Fruit fly (Drosophila melanogaster): ENCODE measurements around the gene Ugt36E1.

The Ugt36E1 gene

DNA sequence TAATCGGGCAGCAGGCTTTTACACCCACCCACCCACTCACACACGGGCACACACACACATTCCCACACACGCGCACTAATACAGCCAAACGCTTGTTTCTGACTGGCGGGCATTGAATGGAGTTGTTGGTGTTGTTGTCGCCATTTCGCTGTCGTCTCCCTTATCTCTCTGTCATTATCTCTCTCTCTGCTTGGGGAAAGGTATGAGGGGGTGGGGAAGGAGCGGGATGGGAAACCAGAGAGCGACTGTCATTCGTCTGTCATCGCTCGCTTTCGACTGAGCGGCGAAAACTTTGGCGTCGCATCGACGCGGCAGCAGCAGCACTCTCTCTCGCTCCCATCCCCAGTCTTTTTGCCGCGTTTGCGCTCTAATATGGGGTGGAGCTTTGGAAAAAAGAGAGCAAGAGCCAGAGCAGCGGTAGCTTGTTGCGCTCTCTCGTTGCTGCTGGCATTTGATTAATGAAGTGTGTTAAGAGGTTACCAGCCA lies 30.6 kb upstream of the Ugt36E1 start:
- TF ChIP-seq psq (optimal IDR thresholded peaks at IDR 0.05) (no peak), ttk (optimal IDR thresholded peaks at IDR 0.05) (no peak), Myc (optimal IDR thresholded peaks at IDR 0.05) (no peak), insv (optimal IDR thresholded peaks at IDR 0.05) (peak; percentile 67), h (optimal IDR thresholded peaks at IDR 0.05) (no peak), Sin3A (optimal IDR thresholded peaks at IDR 0.05) (no peak)

DNA sequence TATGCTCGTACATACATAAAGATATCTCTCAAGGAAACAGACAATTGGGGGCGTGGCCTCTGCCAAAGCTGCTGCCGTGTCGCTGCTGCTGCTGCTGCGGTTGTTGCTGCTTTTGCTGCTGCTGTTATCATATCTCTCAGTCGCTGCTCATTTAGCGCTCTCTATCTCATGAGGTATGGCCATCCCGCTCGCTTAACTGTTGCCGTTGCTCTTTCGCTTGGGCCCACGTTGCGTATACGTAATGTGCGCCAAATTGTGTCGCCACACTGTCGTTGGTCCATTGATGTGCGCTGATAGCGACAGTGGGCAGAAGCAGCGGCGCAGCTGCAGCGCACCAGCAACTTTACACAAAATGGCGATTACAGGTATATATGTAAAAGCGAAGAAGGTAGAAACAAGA lies 30.1 kb upstream of the Ugt36E1 start:
- TF ChIP-seq Myc (optimal IDR thresholded peaks at IDR 0.05) (no peak), insv (optimal IDR thresholded peaks at IDR 0.05) (no peak), ttk (optimal IDR thresholded peaks at IDR 0.05) (no peak), h (optimal IDR thresholded peaks at IDR 0.05) (no peak), Sin3A (optimal IDR thresholded peaks at IDR 0.05) (no peak), psq (optimal IDR thresholded peaks at IDR 0.05) (no peak)

DNA sequence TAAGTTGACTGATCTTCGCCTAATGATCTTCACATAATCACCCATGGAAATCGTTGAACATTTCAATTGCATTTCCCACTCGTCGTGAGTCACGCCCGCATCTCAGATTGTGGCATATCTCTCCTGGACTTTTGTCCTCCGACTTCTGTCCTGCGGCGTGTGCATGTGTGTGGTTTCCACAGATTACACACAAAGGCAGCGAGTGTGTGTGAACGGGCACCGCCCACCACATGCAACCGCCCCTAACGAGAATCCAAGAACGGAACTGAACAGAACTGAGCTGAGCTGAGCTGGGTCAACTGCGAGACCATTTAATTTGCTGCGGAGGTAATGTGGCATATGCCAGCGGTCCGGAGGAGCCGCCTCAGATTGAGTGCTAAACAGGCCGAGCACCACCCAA lies 24.9 kb upstream of the Ugt36E1 start:
- TF ChIP-seq ttk (optimal IDR thresholded peaks at IDR 0.05) (no peak), insv (optimal IDR thresholded peaks at IDR 0.05) (no peak)

DNA sequence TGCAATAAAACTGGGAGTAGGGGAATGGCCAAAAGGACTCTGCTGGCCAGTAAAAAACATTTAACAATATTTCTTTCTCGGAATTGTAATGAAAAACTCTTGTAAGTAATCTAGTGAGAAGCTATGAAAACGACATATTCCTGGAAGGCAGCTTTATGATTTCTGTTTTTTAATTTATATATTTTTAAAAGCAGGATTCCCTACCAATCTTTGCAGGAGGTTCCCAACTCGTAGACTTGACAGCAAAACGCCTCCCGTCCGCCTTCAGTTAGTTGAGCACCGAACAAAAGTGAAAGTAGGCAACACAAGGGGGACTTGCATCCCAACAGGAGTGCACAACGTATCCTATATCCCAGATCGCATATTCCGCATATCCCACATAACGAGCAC lies 21.3 kb upstream of the Ugt36E1 start, which contains the start of gene CG43814:
Gene CG43814 (minus strand): TSS at position 101 of the 390 bp plus-strand sequence.
- TF ChIP-seq psq (optimal IDR thresholded peaks at IDR 0.05) (no peak), h (optimal IDR thresholded peaks at IDR 0.05) (no peak), Sin3A (optimal IDR thresholded peaks at IDR 0.05) (no peak), ttk (optimal IDR thresholded peaks at IDR 0.05) (no peak), Myc (optimal IDR thresholded peaks at IDR 0.05) (no peak), insv (optimal IDR thresholded peaks at IDR 0.05) (no peak)

DNA sequence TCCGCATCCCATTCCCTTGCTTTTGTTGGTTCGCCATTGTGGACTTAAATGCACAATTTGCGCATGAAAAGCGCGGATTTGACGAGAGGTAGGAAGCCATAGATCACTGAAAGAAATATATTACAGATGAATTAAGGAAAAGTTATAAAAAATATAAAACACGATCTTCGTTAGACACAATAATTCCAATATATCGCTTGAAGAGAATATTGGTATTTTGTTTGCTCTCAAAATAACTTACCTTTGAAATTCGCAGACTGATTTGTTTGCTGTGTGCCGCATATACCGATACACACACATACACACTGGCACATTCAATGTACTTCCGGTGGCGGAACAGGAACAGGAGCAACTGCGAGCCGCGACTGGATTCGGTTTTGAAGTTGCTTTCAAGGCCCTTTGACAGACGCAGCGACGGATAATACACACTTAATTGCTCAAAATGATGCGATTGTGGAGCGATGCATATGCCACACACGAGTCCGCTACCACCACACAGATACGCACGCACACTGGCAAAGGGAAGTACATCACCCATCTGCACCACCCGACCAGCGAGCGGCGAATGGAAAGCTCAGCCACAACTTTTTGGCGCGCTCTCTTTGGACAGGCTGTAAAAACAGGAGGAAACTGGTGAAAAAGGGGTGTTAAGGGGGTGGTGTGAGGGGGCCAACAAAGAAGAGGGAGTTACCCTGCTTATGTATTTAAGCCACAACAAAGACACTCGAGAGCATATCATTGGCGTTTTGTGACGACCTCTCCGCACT lies 20.8 kb upstream of the Ugt36E1 start:
- TF ChIP-seq h (optimal IDR thresholded peaks at IDR 0.05) = no peak
- TF ChIP-seq ttk (optimal IDR thresholded peaks at IDR 0.05) = no peak
- TF ChIP-seq insv (optimal IDR thresholded peaks at IDR 0.05) = no peak
- TF ChIP-seq psq (optimal IDR thresholded peaks at IDR 0.05) = no peak
- no peak for TF ChIP-seq Myc (optimal IDR thresholded peaks at IDR 0.05)
- no peak for TF ChIP-seq Sin3A (optimal IDR thresholded peaks at IDR 0.05)

DNA sequence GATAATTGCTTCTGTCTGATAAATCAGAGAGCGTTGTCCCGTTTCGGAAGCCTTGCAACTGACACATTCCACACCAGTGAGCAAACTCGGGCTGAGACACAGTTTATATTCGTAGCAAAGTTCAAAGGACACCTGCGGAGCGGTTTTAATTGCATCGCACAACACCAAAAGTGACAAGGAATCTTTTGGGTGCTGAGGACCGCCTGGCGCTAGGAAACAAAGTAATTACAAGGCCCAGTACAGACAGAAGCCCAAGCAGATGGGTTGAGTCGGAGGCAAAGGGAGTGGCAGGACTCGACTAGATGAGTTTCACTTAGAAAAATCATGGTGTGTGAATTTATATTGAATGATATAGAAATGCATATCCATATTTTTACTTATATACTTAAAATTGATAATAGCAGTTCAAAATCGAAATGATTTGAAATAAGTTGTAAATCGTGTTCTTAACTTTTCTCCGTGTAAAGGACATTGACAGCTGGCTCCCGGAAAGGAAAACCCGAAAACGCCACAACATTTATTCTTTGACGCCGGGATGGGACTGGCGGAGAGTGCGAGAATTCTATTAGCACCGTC lies 17.7 kb upstream of the Ugt36E1 start:
- TF ChIP-seq psq (optimal IDR thresholded peaks at IDR 0.05) (no peak), h (optimal IDR thresholded peaks at IDR 0.05) (no peak), Sin3A (optimal IDR thresholded peaks at IDR 0.05) (no peak), Myc (optimal IDR thresholded peaks at IDR 0.05) (no peak)

DNA sequence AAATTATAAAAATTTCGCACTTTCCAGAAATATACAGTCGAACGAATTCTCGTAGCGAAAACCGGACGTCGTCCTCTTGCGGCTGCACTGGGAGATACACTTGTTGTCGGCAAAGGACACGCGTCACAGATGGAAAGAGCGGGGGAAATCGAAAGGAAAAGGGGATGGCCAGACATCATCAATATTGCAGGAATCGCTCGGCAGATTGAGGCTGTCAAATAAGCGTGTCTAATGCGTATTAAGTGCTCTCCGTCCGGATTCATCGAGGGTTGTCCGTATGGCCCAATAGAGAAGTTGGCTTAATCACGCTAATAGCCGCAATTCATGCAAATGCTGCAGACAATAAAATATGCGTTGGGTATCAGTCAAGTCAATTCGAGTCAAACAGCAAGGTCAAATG lies 17.1 kb upstream of the Ugt36E1 start:
- TF ChIP-seq h (optimal IDR thresholded peaks at IDR 0.05) (no peak), psq (optimal IDR thresholded peaks at IDR 0.05) (no peak), Sin3A (optimal IDR thresholded peaks at IDR 0.05) (no peak), ttk (optimal IDR thresholded peaks at IDR 0.05) (no peak), Myc (optimal IDR thresholded peaks at IDR 0.05) (no peak), insv (optimal IDR thresholded peaks at IDR 0.05) (no peak)

DNA sequence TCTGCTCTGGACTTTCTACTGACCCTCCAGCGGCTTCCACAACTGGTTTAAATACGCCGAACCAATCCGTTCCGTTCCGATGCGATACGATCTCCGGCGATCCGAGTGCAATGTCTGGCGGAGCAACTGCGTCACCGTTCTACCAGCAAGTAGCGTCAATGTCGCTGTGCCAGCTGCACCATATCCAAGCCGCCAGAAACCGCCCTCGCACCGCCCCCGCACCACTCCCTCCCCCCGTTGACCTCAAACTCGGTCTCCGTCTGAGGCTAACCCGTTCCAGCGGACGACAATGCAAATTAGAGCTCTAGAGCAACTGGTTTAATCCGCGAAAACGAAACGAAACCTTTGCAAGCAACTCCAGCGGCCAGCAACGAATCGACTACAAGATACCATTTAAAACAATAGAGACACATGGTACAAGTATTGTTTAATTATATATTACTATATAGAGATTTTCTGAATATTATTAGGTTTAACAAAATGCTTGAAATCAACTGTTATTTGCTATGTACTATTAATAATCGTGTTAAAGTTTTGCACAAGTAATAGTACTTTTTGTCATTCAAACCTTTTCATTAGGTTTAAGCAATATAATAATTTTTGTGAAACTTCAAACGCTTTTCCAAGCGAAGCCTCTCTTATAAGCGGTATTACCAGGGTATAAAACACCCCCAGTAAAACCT lies 15.5 kb upstream of the Ugt36E1 start, which contains the start of the genes CG10570 and CG42502:
Gene CG10570 (minus strand): TSS at position 293 of the 683 bp plus-strand sequence.
Gene CG42502 (minus strand): TSS at position 293 of the 683 bp plus-strand sequence.
- no peak for TF ChIP-seq insv (optimal IDR thresholded peaks at IDR 0.05)
- TF ChIP-seq Sin3A (optimal IDR thresholded peaks at IDR 0.05) = no peak
- TF ChIP-seq Myc (optimal IDR thresholded peaks at IDR 0.05) = no peak
- TF ChIP-seq h (optimal IDR thresholded peaks at IDR 0.05) = no peak
- TF ChIP-seq psq (optimal IDR thresholded peaks at IDR 0.05) = no peak
- TF ChIP-seq ttk (optimal IDR thresholded peaks at IDR 0.05) = no peak

DNA sequence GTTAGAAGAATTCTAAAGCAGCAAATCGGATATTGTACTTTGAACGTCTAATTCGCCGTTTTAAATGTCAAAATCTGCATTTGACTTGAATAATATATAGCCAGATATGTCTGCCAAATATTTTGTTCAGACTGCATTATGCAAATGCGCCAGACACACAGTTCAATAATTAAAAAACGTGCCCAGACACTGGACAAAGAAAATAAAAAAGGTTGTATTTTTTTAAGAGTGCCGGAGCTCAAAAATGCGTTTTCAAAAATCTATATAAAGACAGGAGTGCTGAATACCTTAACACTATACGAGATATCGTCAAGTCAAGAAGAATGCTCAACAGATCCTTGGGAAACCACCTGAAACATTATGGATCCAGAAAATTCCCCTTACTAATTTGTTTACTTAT lies 14.2 kb upstream of the Ugt36E1 start, which contains the start of the genes CG17325 and CG42305:
Gene CG17325 (plus strand): TSS at position 301 of the 400 bp plus-strand sequence.
Gene CG42305 (plus strand): TSS at position 301 of the 400 bp plus-strand sequence.
- TF ChIP-seq insv (optimal IDR thresholded peaks at IDR 0.05) (no peak), ttk (optimal IDR thresholded peaks at IDR 0.05) (no peak), Sin3A (optimal IDR thresholded peaks at IDR 0.05) (no peak), Myc (optimal IDR thresholded peaks at IDR 0.05) (no peak), h (optimal IDR thresholded peaks at IDR 0.05) (no peak), psq (optimal IDR thresholded peaks at IDR 0.05) (no peak)

DNA sequence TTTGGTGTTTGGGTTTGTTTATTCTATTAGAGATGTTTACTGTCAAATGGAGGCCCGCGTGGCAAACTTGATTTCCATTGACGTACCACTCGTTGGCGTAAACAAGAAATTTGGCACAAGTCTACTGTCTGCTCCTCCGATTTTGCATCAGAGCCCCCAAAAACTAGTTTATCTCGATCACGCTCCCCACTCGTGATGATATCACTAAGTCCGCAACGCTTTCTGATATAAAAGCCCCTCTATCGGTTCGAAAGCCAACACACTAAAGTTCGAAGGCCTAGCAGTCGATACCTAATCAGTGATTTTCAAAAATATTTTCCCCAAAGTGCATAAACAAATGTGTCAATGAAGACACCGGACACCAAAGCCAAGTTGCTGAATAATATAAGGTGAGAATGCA lies 13.8 kb upstream of the Ugt36E1 start:
- TF ChIP-seq ttk (optimal IDR thresholded peaks at IDR 0.05) = no peak
- TF ChIP-seq psq (optimal IDR thresholded peaks at IDR 0.05) = no peak
- no peak for TF ChIP-seq insv (optimal IDR thresholded peaks at IDR 0.05)
- TF ChIP-seq Sin3A (optimal IDR thresholded peaks at IDR 0.05) = no peak
- no peak for TF ChIP-seq Myc (optimal IDR thresholded peaks at IDR 0.05)
- TF ChIP-seq h (optimal IDR thresholded peaks at IDR 0.05) = no peak

DNA sequence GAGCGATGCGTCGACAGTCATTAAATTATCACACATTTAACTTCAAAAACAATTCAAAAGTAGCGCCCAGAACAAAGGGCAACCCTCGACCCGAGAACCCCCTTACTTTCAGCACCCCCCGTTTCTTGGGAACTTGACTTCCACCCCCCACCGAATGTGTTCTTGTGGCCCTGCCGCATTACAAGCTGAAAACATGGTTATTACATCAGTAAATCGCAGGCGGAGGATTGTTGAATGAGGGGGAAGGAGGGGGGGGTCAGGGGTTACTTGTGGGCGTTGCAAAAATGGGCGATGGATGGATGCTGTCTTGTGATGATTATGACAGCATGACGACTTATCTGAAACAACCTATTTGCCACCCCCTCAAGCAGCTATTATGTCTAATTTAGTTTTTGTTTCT lies 11.4 kb upstream of the Ugt36E1 start:
- TF ChIP-seq h (optimal IDR thresholded peaks at IDR 0.05) (no peak), ttk (optimal IDR thresholded peaks at IDR 0.05) (no peak), psq (optimal IDR thresholded peaks at IDR 0.05) (no peak), insv (optimal IDR thresholded peaks at IDR 0.05) (no peak), Sin3A (optimal IDR thresholded peaks at IDR 0.05) (no peak), Myc (optimal IDR thresholded peaks at IDR 0.05) (no peak)

DNA sequence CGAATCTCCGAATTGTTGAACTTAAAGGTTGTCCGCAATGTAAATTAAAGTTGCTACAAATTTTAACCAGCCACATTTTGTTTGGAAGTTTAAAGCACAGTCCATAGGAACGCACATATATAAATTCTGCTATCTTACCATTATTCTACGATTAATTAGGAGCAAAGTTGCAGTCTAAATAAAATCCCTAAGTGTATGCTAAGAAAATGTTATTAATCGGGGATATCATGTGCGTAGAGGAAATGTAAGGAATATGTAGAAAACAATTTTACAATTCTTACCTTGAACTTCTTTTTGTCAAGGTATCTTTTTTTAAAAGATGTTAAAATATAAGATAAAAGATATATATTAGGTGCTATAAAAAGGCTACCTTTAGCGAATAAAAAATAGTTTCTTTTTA lies 8.2 kb upstream of the Ugt36E1 start:
- TF ChIP-seq Sin3A (optimal IDR thresholded peaks at IDR 0.05) (no peak), h (optimal IDR thresholded peaks at IDR 0.05) (no peak), ttk (optimal IDR thresholded peaks at IDR 0.05) (no peak), insv (optimal IDR thresholded peaks at IDR 0.05) (no peak), psq (optimal IDR thresholded peaks at IDR 0.05) (no peak), Myc (optimal IDR thresholded peaks at IDR 0.05) (no peak)
